Worm (Caenorhabditis elegans) whole organism, L1 larva: ENCODE measurements around the gene C49A9.1.

Experiments used
- C04F5.9 ChIP-seq: sonication (generic microtip); optimal IDR thresholded peaks from 2 replicates; lab custom pipeline; 2016; ENCODE audit warnings: missing genetic modification characterization, missing compliant biosample characterization
- elt-3 ChIP-seq, 6 experiments: fragments of 150-350 bp in 1 of 6; sonication (generic microtip); optimal IDR thresholded peaks; 2 replicates each; lab custom pipeline; 2017 to 2018; ENCODE audit warnings: missing biosample characterization in 6 of 6, missing genetic modification characterization in 6 of 6, inconsistent platforms in 1 of 6
- fkh-10 ChIP-seq: sonication (generic microtip); optimal IDR thresholded peaks from 2 replicates; lab custom pipeline; 2017; ENCODE audit warnings: missing biosample characterization, missing genetic modification reagents, missing genetic modification characterization
- mep-1 ChIP-seq: fragments of 150-350 bp; optimal IDR thresholded peaks from 2 replicates; lab custom pipeline; 2014; ENCODE audit warnings: missing biosample characterization, missing genetic modification characterization
- nhr-77 ChIP-seq: fragments of 150-350 bp; optimal IDR thresholded peaks from 2 replicates; lab custom pipeline; 2014; ENCODE audit warnings: missing biosample characterization, missing genetic modification characterization

DNA sequence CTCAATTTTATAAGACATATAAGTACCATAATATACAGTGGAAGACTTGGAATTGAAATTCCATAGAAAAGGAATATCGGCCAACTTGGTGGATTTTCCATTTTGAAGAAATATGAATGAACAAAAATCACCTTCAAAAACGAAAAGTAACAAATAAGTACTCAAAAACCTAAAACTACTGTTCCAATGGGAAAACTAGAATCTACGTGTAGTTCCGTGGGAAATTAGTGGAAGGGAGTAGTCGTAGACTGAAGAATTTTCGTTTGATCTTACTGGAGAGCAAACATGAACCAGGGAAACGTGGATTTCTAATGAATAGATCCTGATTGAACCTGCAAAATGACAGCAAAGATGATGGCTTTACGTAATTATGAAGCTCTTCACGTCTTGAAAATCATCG, 43.9 kb downstream of the C49A9.1 start, which contains the start of gene srv-31:
- TF ChIP-seq mep-1 (no peak), C04F5.9 (tag; lab: Kevin White, UChicago) (no peak), elt-3 (tag; optimal IDR thresholded peaks at IDR 0.05; lab: Kevin White, UChicago) (no peak), nhr-77 (tag; lab: Kevin White, UChicago) (no peak), fkh-10 (GFP tag; lab: Kevin White, UChicago) (no peak)
